Fruit fly (Drosophila melanogaster) whole organism: ENCODE measurements around the gene CG13917.

Source experiments
- CG8478 ChIP-seq: fragments of >200 bp; optimal IDR thresholded peaks from 2 replicates; lab custom pipeline; 2018; ENCODE audit warnings: inconsistent platforms
- Dll ChIP-seq: fragments of >200 bp; optimal IDR thresholded peaks from 2 replicates; lab custom pipeline; 2017
- EcR ChIP-seq, 2 experiments: fragments of >200 bp; optimal IDR thresholded peaks; 2 replicates each; lab custom pipeline; 2017; ENCODE audit warnings: missing biosample characterization in 2 of 2, missing genetic modification characterization in 2 of 2, missing genetic modification reagents in 2 of 2
- pan ChIP-seq: fragments of >200 bp; optimal IDR thresholded peaks from 2 replicates; lab custom pipeline; 2017
- psq ChIP-seq: fragments of >200 bp; optimal IDR thresholded peaks from 2 replicates; lab custom pipeline; 2017
- usp ChIP-seq: fragments of >200 bp; optimal IDR thresholded peaks from 2 replicates; lab custom pipeline; 2017; ENCODE audit warnings: missing biosample characterization, missing genetic modification characterization, mixed read lengths

DNA sequence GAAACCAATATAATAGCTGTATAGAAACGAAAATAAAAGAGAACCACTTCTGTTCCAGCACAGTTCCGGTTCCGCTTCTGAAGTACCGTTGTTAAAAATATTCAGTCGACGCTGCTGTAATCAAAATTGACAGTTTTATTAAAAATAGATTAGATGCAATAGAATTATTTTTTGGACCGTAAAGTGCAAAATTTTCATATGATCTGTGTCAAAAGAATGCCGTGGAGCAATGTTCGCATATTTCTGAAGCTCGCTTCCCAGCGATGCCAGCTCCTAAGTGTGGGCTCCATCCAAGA, 26.3 kb downstream of the CG13917 start, which contains the start of the genes CG18170 and CG33791:
- TF ChIP-seq EcR (GFP tag; optimal IDR thresholded peaks at IDR 0.05; lab: Kevin White, UChicago) (no peak), psq (no peak), pan (lab: Kevin White, UChicago) (no peak), usp (no peak), Dll (lab: Kevin White, UChicago) (no peak), CG8478 (lab: Kevin White, UChicago) (no peak)
